Worm (Caenorhabditis elegans) whole organism, L4/young adult: Measurements from ENCODE around the gene sre-40.

Source experiments
- W03F9.2 ChIP-seq: fragments of 150-350 bp; optimal IDR thresholded peaks from 2 replicates; lab custom pipeline; 2014; ENCODE audit warnings: missing biosample characterization, missing genetic modification characterization
- dao-5 ChIP-seq: sonication (generic microtip); optimal IDR thresholded peaks from 2 replicates; lab custom pipeline; 2016; ENCODE audit warnings: missing genotype, missing genetic modification characterization, moderate library complexity, missing compliant biosample characterization
- him-1 ChIP-seq: sonication (generic microtip); optimal IDR thresholded peaks from 2 replicates; lab custom pipeline; 2016; ENCODE audit warnings: missing genotype, missing genetic modification reagents, missing genetic modification characterization, missing compliant biosample characterization

Gene sre-40

DNA sequence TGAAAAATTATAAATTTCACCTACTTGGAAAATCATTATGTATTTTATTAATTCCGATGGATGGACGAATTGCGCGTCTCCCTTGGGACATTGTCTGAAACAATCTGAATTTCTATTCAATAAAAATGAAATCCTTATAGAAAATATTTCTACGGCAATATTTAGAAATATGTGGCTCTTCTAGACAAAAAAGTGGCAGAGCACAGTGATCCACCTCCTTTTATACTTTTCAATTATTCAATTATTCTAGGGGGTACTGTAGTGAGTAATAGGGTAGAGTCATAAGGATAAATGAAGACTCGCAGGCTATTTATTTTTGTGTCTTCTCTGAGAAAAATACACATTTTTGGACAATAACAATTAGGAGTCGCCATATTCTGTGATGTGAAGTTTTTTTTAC lies 20.4 kb downstream of the sre-40 start, which contains the start of gene T05A7.12:
T05A7.12 (minus strand) TSS at position 101 of the 400 bp plus-strand sequence.
- no peak for TF ChIP-seq him-1 (tag; lab: Kevin White, UChicago)

DNA sequence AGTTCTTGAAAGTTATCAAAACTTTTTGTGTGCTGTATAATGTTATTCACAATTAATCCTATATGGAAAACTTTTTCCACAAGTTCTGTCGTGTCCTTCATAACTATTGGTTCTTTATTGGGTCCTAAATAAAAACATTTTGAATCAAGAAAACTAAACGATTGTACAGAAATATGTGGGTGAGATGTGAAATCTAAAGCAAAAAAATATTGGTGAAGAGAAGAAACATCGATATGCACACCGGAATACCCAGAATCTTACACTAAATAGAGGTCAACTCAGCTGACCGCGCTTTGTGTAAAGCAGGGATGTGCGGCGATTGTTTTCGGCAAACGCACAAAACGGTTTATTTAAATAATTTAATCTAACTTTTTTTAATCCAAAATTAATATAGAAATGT lies 22.3 kb downstream of the sre-40 start, which contains the start of gene T05A7.13:
T05A7.13 (minus strand) TSS at position 101 of the 400 bp plus-strand sequence.
- TF ChIP-seq W03F9.2 (tag; lab: Kevin White, UChicago) (no peak), him-1 (tag; lab: Kevin White, UChicago) (no peak), dao-5 (tag; lab: Kevin White, UChicago) (no peak)

DNA sequence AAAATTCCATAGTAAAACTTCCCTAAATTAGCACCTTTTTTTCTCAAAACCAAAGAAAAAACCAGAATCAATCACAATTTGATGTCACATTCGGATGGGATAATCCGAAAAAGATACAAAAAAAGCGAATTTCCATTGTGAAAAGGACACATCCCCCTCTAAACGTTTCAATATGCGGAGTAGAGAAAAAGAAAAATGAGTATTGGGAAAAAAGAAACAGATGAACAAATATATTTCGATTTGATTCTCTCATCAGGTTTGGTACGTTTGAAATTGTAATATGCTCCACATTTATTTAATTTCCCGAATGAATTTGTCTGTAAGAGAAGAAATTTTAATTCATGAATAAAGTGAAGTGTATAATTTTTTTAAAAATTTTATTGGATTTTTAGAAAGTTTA lies 25.3 kb downstream of the sre-40 start:
- TF ChIP-seq dao-5 (tag; lab: Kevin White, UChicago) = no peak
- no peak for TF ChIP-seq W03F9.2 (tag; lab: Kevin White, UChicago)
- no peak for TF ChIP-seq him-1 (tag; lab: Kevin White, UChicago)

DNA sequence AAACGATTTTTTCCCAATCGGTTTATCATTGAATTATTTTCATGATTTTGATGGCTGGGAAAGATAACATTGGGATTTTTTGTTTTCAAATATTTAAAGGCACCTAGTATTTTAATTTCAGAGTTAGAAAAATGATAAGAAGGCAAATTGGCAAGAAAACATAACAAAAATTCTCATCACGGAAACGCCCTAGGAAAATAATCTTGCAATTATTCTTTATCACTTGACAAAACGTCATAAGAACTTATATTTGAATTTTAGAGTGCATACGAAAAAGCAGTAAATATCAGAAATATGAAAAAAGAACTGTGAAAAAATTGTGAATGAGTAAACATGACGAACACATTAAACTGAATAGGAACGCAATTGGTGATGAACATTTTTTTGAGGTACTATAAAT lies 26.2 kb downstream of the sre-40 start:
- TF ChIP-seq W03F9.2 (tag; lab: Kevin White, UChicago) (no peak), him-1 (tag; lab: Kevin White, UChicago) (no peak), dao-5 (tag; lab: Kevin White, UChicago) (no peak)

DNA sequence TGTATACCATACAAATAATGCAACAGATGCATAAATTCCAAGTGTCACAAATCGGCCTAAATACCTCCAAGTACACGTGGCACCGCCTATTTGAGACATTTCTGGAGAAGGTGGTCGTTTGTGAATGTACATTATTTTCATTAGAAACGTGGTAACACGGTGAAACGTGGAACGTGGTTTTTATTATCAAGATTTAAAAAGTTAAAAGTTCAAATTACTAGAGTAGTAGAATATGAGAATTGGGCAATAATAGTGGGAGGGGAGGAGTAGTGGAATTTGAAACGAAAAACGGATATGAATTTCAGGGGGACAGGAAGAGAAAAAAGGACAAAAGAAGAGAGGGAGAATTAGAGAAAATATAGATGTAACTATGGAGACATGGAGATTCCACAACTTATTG lies 27.8 kb downstream of the sre-40 start, which contains the start of gene fut-6:
fut-6 (minus strand) TSS at position 101 of the 400 bp plus-strand sequence.
- TF ChIP-seq dao-5 (tag; lab: Kevin White, UChicago) (no peak), W03F9.2 (tag; lab: Kevin White, UChicago) (no peak), him-1 (tag; lab: Kevin White, UChicago) (no peak)

DNA sequence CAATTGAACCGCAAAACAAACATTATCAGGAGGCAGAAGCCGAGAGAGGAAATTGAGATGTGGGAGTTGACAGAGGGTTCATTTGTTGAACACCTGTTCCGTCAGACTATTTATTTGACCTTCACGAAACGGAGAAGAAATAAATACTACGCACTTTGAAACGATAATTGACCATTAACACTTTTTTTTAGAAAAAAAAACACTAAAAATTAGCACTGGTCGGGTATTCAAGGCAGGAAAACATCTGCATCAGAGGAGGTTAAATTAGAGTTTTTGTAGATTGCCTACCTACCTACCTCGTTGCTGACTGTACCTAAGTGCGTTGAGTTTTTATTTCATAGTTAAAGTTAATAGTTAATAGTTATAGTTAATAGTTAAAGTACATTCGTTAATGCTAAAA lies 33.5 kb downstream of the sre-40 start:
- no peak for TF ChIP-seq W03F9.2 (tag; lab: Kevin White, UChicago)
- TF ChIP-seq dao-5 (tag; lab: Kevin White, UChicago) = no peak
- TF ChIP-seq him-1 (tag; lab: Kevin White, UChicago) = no peak

DNA sequence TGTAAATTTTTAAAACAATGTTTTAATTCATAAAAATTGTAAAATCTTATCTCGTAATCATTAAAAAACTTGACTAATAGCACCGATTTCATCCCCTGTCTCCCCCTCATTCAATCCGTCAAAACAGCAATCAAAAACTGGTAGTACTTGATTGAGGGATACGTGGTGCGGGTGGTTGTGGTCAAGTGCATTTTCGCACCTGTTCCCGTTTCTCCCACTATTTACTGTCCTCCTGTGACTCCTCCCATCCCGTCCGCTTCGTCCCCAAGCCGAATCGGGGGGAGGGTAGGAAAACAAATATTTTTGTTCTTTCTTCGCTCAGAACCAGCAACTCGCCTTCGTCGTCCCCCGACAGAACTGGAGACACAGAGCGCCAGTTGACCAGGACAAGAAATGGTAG lies 34.8 kb downstream of the sre-40 start, which contains the start of gene lgc-27:
lgc-27 (plus strand) TSS at position 301 of the 400 bp plus-strand sequence.
- TF ChIP-seq dao-5 (tag; lab: Kevin White, UChicago) (no peak), W03F9.2 (tag; lab: Kevin White, UChicago) (no peak), him-1 (tag; lab: Kevin White, UChicago) (no peak)

DNA sequence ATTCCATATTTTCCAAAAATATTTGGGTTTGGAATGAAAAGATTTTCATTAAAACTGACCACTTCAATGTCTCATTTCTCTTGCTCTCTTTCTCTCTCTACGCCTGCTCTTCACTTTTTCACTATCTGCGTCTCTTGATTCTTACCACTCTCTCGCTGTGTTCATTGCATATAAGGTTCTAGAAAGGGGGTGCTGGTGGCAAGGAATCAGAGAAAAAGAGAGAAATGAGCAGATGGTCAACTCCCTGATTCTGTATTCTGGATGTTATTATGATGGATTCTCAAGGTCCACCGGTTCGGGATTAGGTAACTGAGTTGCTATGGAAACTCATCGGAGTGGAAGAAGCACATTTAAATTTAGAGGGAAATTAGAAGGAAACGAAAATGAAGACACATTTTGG lies 42.8 kb downstream of the sre-40 start:
- TF ChIP-seq dao-5 (tag; lab: Kevin White, UChicago) (no peak), him-1 (tag; lab: Kevin White, UChicago) (no peak), W03F9.2 (tag; lab: Kevin White, UChicago) (no peak)

DNA sequence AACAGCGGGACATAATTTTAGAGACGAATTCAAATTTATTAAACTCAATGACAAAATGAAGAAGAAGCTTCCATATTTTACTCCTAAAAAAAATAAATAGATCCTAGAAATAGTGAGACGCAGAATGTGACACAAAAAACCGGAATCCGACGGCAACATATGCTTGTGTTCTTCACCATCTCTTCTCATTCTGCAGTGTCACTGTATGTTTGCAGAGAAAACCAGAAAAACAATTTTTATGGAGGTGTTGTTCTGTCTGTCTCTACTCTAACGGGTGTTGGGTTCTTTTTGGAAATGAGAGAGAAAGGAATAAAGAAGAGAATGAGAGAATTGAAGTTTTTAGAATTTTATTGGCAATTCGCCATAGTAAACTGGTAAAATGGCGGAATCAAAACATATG lies 44.7 kb downstream of the sre-40 start:
- TF ChIP-seq him-1 (tag; lab: Kevin White, UChicago) (no peak), W03F9.2 (tag; lab: Kevin White, UChicago) (no peak), dao-5 (tag; lab: Kevin White, UChicago) (no peak)

DNA sequence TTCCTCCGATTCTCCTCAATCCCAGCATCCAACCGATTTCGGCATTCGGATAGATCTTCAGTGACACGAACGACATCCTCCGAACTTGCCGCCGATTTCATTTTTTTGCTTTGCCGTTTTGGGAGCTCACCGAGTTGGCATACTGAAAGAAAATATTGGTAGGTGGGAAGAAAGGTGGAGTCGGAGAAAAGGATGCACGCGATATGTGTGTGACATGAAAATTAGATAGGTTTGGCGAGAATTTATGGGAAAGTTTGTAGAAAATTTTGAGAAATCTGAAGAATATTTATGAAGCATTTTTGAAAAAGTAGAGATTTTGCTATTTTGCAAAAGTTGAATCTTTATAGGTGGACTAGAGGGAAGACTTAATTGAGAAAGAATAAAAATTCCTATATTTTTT lies 45.4 kb downstream of the sre-40 start, which contains the start of gene che-10:
che-10 (minus strand) TSS at position 101 of the 400 bp plus-strand sequence.
- no peak for TF ChIP-seq him-1 (tag; lab: Kevin White, UChicago)
- no peak for TF ChIP-seq W03F9.2 (tag; lab: Kevin White, UChicago)
- no peak for TF ChIP-seq dao-5 (tag; lab: Kevin White, UChicago)
